Fruit fly (Drosophila melanogaster) whole organism, wandering third instar larva: Measurements from ENCODE around the gene mRpL35.

Source experiments
- Abd-B ChIP-seq: fragments of >200 bp; optimal IDR thresholded peaks from 2 replicates; lab custom pipeline; 2017; ENCODE audit warnings: missing biosample characterization, missing genetic modification characterization
- CG32264 ChIP-seq: fragments of 200-800 bp; sonication (Bioruptor generic); optimal IDR thresholded peaks from 2 replicates; lab custom pipeline; 2016; ENCODE audit warnings: missing biosample characterization, missing genetic modification characterization
- CG9705 ChIP-seq: fragments of 200-800 bp; sonication (Bioruptor generic); optimal IDR thresholded peaks from 2 replicates; lab custom pipeline; 2018; ENCODE audit warnings: missing biosample characterization, mild to moderate bottlenecking, missing genetic modification characterization
- CrebA ChIP-seq: fragments of 200-800 bp; sonication (Bioruptor generic); optimal IDR thresholded peaks from 2 replicates; lab custom pipeline; 2016; ENCODE audit warnings: missing biosample characterization, mild to moderate bottlenecking, missing genetic modification characterization, borderline replicate concordance
- Dfd ChIP-seq: fragments of >200 bp; optimal IDR thresholded peaks from 2 replicates; lab custom pipeline; 2017; ENCODE audit warnings: missing biosample characterization, missing genetic modification characterization
- Dif ChIP-seq: fragments of 200-275, 200-300 bp; sonication (Bioruptor generic); optimal IDR thresholded peaks from 2 replicates; lab custom pipeline; 2018; ENCODE audit warnings: missing biosample characterization, missing genetic modification characterization; ENCODE audit not compliant: partially characterized antibody
- GATAd ChIP-seq: sonication (Bioruptor generic); optimal IDR thresholded peaks from 2 replicates; lab custom pipeline; 2016; ENCODE audit warnings: missing biosample characterization, missing genetic modification characterization
- HLH106 ChIP-seq: fragments of 200-800 bp; optimal IDR thresholded peaks from 3 replicates; lab custom pipeline; 2019; ENCODE audit warnings: missing biosample characterization, mild to moderate bottlenecking, missing genetic modification characterization, moderate library complexity
- Hnf4 ChIP-seq: fragments of 200-800 bp; sonication (Bioruptor generic); optimal IDR thresholded peaks from 2 replicates; lab custom pipeline; 2016; ENCODE audit warnings: missing biosample characterization, mild to moderate bottlenecking, missing genetic modification characterization
- Hr78 ChIP-seq: fragments of >200 bp; optimal IDR thresholded peaks from 2 replicates; lab custom pipeline; 2017; ENCODE audit warnings: missing biosample characterization, missing genetic modification characterization
- Hr83 ChIP-seq: fragments of 200-300 bp; sonication (Bioruptor generic); optimal IDR thresholded peaks from 2 replicates; lab custom pipeline; 2016; ENCODE audit warnings: missing biosample characterization, mild to moderate bottlenecking, missing genetic modification characterization, moderate library complexity; ENCODE audit not compliant: poor library complexity, severe bottlenecking
- Jra ChIP-seq: sonication (Bioruptor generic); optimal IDR thresholded peaks from 2 replicates; lab custom pipeline; 2016; ENCODE audit warnings: missing biosample characterization, missing genetic modification characterization
- Mio ChIP-seq: sonication (Bioruptor generic); optimal IDR thresholded peaks from 2 replicates; lab custom pipeline; 2016; ENCODE audit warnings: missing biosample characterization, missing genetic modification characterization
- Myc ChIP-seq: fragments of >200 bp; optimal IDR thresholded peaks from 2 replicates; lab custom pipeline; 2017
- N ChIP-seq: fragments of >200 bp; optimal IDR thresholded peaks from 2 replicates; lab custom pipeline; 2018; ENCODE audit warnings: missing biosample characterization, missing external identifiers, missing genetic modification characterization
- OdsH ChIP-seq: fragments of 200-800 bp; sonication (Bioruptor generic); optimal IDR thresholded peaks from 2 replicates; lab custom pipeline; 2016; ENCODE audit warnings: missing biosample characterization, mild to moderate bottlenecking, missing genetic modification characterization
- Rel ChIP-seq, 2 experiments: fragments of 200-800 bp; sonication (Bioruptor generic) in 1 of 2; optimal IDR thresholded peaks; 2 replicates in 1 of 2; 3 replicates in 1 of 2; lab custom pipeline; 2016 to 2019; ENCODE audit warnings: mild to moderate bottlenecking in 2 of 2, missing biosample characterization in 2 of 2, missing genetic modification characterization in 2 of 2, moderate library complexity in 1 of 2
- Sp1 ChIP-seq: fragments of 200-800 bp; sonication (Bioruptor generic); optimal IDR thresholded peaks from 3 replicates; lab custom pipeline; 2019; ENCODE audit warnings: missing biosample characterization, mild to moderate bottlenecking, missing genetic modification characterization, moderate library complexity
- Vsx2 ChIP-seq: fragments of 200-300, 225-300 bp; sonication (Bioruptor generic); optimal IDR thresholded peaks from 2 replicates; lab custom pipeline; 2018; ENCODE audit warnings: missing biosample characterization, missing genetic modification characterization; ENCODE audit not compliant: partially characterized antibody
- br ChIP-seq: fragments of 200-800 bp; sonication (Bioruptor generic); optimal IDR thresholded peaks from 2 replicates; lab custom pipeline; 2016; ENCODE audit warnings: missing biosample characterization, missing genetic modification characterization
- brk ChIP-seq: fragments of 200-800 bp; sonication (Bioruptor generic); optimal IDR thresholded peaks from 2 replicates; lab custom pipeline; 2016; ENCODE audit warnings: missing biosample characterization, mild to moderate bottlenecking, missing genetic modification characterization
- dl ChIP-seq, 2 experiments: fragments of 175-275, 200-275 bp in 1 of 2; fragments of 200-275 bp in 1 of 2; sonication (Bioruptor generic); optimal IDR thresholded peaks; lab custom pipeline; 2018; ENCODE audit warnings: mild to moderate bottlenecking in 2 of 2, missing biosample characterization in 2 of 2, missing genetic modification characterization in 2 of 2, moderate library complexity in 2 of 2; ENCODE audit not compliant: partially characterized antibody in 2 of 2, insufficient read depth in 1 of 2
- dmrt93B ChIP-seq: fragments of 200-800 bp; sonication (Bioruptor generic); optimal IDR thresholded peaks from 2 replicates; lab custom pipeline; 2018; ENCODE audit warnings: missing biosample characterization, mild to moderate bottlenecking, missing genetic modification characterization
- dsf ChIP-seq: sonication (Bioruptor generic); optimal IDR thresholded peaks from 2 replicates; lab custom pipeline; 2016; ENCODE audit warnings: missing biosample characterization, missing genetic modification characterization, borderline replicate concordance
- ey ChIP-seq: fragments of 200-800 bp; sonication (Bioruptor generic); optimal IDR thresholded peaks from 2 replicates; lab custom pipeline; 2016; ENCODE audit warnings: missing biosample characterization, missing genetic modification characterization
- foxo ChIP-seq, 2 experiments: fragments of 200-800 bp; sonication (Bioruptor generic); optimal IDR thresholded peaks; 2 replicates in 1 of 2; 3 replicates in 1 of 2; lab custom pipeline; 2016 to 2017; ENCODE audit warnings: missing biosample characterization in 2 of 2, missing genetic modification characterization in 2 of 2
- fru ChIP-seq: fragments of 200-800 bp; sonication (Bioruptor generic); optimal IDR thresholded peaks from 3 replicates; lab custom pipeline; 2016; ENCODE audit warnings: missing biosample characterization, mild to moderate bottlenecking, missing genetic modification characterization
- h ChIP-seq: fragments of 200-800 bp; sonication (Bioruptor generic); optimal IDR thresholded peaks from 3 replicates; lab custom pipeline; 2016; ENCODE audit warnings: missing biosample characterization, mild to moderate bottlenecking, missing genetic modification characterization
- jim ChIP-seq: fragments of 175-275, 200-325 bp; sonication (Bioruptor generic); optimal IDR thresholded peaks from 2 replicates; lab custom pipeline; 2016; ENCODE audit warnings: missing biosample characterization, mild to moderate bottlenecking, missing genetic modification characterization
- lola ChIP-seq: fragments of >200 bp; optimal IDR thresholded peaks from 2 replicates; lab custom pipeline; 2017; ENCODE audit warnings: missing biosample characterization, missing genetic modification characterization
- pan ChIP-seq: fragments of >200 bp; optimal IDR thresholded peaks from 2 replicates; lab custom pipeline; 2017
- psq ChIP-seq: fragments of 200-800 bp; sonication (Bioruptor generic); optimal IDR thresholded peaks from 3 replicates; lab custom pipeline; 2017; ENCODE audit warnings: missing biosample characterization, mild to moderate bottlenecking, missing genetic modification characterization, moderate library complexity
- rgr ChIP-seq: fragments of 200-800 bp; sonication (Bioruptor generic); optimal IDR thresholded peaks from 3 replicates; lab custom pipeline; 2016; ENCODE audit warnings: missing biosample characterization, mild to moderate bottlenecking, missing genetic modification characterization
- sage ChIP-seq: fragments of 200-800 bp; sonication (Bioruptor generic); optimal IDR thresholded peaks from 2 replicates; lab custom pipeline; 2016; ENCODE audit warnings: missing biosample characterization, mild to moderate bottlenecking, missing genetic modification characterization
- sv ChIP-seq: fragments of 200-800 bp; sonication (Bioruptor generic); optimal IDR thresholded peaks from 3 replicates; lab custom pipeline; 2016; ENCODE audit warnings: missing biosample characterization, missing genetic modification characterization
- usp ChIP-seq: fragments of >200 bp; optimal IDR thresholded peaks from 2 replicates; lab custom pipeline; 2017; ENCODE audit warnings: missing biosample characterization, missing genetic modification characterization
- woc ChIP-seq: sonication (Bioruptor generic); optimal IDR thresholded peaks from 2 replicates; lab custom pipeline; 2016; ENCODE audit warnings: missing biosample characterization, mild to moderate bottlenecking, missing genetic modification characterization

The mRpL35 gene

DNA sequence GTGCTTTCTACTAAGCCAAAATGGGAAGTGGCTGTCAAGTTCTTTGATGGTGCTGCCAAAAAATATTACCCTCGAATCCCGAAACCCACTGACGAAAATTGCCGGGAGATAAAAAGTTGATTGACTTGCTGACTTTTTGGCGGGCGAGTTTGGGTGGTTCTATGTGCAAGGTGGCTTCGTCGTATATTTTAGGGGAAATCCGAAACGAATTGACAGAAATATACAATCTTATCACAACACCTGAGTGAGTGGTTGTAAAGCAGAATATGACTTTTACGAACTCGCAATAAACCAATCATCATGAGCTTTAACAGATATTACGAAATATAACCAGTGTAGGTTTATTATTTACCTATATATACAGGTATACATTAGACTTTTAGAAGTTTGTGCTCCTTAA lies 19.8 kb upstream of the mRpL35 start:
- TF ChIP-seq Rel (GFP tag; optimal IDR thresholded peaks at IDR 0.05; lab: Kevin White, UChicago) (no peak), Rel (tag; optimal IDR thresholded peaks at IDR 0.05; lab: Kevin White, UChicago) (peak; percentile 84), usp (GFP tag; lab: Kevin White, UChicago) (no peak)
- TF ChIP-seq, all 38 proteins: peak for 1

DNA sequence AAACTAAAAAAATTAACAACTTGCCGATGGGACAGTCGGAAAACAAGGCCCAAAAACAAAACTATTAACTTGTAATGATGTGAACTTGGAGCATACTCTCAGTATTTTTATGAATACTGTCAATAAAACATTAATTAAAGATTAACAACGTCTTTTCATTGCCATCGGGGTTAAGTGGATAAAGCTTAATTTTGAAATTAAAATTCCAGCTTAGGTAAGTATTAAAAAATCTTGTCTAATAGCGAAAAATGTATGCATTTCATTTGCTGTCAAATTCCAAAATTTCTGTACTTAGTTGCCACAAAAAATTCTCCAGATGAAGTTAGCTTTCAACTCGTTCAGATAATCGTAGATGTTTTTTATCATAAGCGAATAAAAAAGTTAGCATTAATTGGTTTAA lies 8.9 kb upstream of the mRpL35 start, which contains the start of gene Theg:
Gene Theg, plus strand, starts transcription at position 301 of the 400 bp plus-strand sequence.
- TF ChIP-seq foxo (GFP tag; optimal IDR thresholded peaks at IDR 0.05; lab: Kevin White, UChicago) (no peak), CG32264 (GFP tag; lab: Kevin White, UChicago) (no peak), Vsx2 (no peak), HLH106 (no peak), usp (GFP tag; lab: Kevin White, UChicago) (no peak), Sp1 (GFP tag; lab: Kevin White, UChicago) (no peak), N (GFP tag; lab: Kevin White, UChicago) (no peak), Hr78 (GFP tag; lab: Kevin White, UChicago) (no peak), dl (GFP tag; optimal IDR thresholded peaks at IDR 0.05; lab: Kevin White, UChicago; ENCODE audit: insufficient read depth in 1 of 2, partially characterized antibody in 2 of 2) (no peak), CrebA (GFP tag; lab: Kevin White, UChicago) (no peak), brk (GFP tag; lab: Kevin White, UChicago) (no peak), Mio (GFP tag; lab: Kevin White, UChicago) (no peak), Dfd (GFP tag; lab: Kevin White, UChicago) (no peak), jim (GFP tag; lab: Kevin White, UChicago) (no peak), br (no peak), GATAd (GFP tag; lab: Kevin White, UChicago) (no peak), Abd-B (GFP tag; lab: Kevin White, UChicago) (no peak), pan (lab: Kevin White, UChicago) (no peak)

DNA sequence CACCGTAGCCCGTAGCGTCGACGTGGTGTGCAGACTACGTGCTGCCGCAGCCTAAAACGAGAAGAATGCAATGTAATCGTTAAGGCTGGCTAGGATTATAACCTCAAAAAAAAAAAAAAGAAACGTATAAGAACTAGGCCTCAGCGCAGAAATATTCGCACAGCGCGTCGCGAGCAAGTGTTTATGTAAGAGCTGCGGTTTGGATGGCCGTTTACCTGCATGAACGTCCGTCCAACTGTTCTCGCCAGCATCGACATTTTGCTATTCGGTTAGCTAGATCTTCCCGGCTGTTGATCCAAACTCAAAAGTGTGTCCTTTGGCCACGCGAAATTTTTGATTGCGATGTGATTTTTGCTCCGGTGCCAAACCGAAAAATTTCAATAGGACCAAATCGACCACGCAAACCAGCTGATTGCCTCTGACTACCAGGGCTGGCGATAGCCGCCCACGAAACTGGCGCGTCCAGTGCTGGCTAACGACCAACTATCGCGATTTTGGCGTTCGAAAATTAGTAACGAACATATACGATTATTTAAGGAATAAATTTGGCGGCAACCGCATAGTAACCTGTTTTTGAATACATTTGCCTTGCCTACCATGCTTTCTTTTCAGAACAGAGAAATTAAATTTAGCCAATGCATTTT lies 4.4 kb upstream of the mRpL35 start, which contains the start of gene Idh3b:
Gene Idh3b, minus strand, starts transcription at position 606 of the 644 bp plus-strand sequence.
- no peak for TF ChIP-seq Rel (GFP tag; optimal IDR thresholded peaks at IDR 0.05; lab: Kevin White, UChicago)
- peak; percentile 63 for TF ChIP-seq Rel (tag; optimal IDR thresholded peaks at IDR 0.05; lab: Kevin White, UChicago)
- no peak for TF ChIP-seq Hr78 (GFP tag; lab: Kevin White, UChicago)
- no peak for TF ChIP-seq dl (GFP tag; optimal IDR thresholded peaks at IDR 0.05; lab: Kevin White, UChicago; ENCODE audit: insufficient read depth in 1 of 2, partially characterized antibody in 2 of 2)
- TF ChIP-seq sage (GFP tag; lab: Kevin White, UChicago): no peak
- TF ChIP-seq Sp1 (GFP tag; lab: Kevin White, UChicago): no peak
- no peak for TF ChIP-seq dmrt93B (GFP tag; lab: Kevin White, UChicago)
- peak; percentile 70 for TF ChIP-seq sv
- peak; percentile 74 for TF ChIP-seq fru (GFP tag; lab: Kevin White, UChicago)
- peak; percentile 79 for TF ChIP-seq Jra
- TF ChIP-seq rgr (GFP tag; lab: Kevin White, UChicago): peak; percentile 73
- TF ChIP-seq OdsH: peak; percentile 36
- TF ChIP-seq CG9705 (GFP tag; lab: Kevin White, UChicago): peak; percentile 48
- TF ChIP-seq HLH106: no peak
- peak in 1 of 2 experiments; percentile 78 for TF ChIP-seq foxo (GFP tag; optimal IDR thresholded peaks at IDR 0.05; lab: Kevin White, UChicago)
- TF ChIP-seq brk (GFP tag; lab: Kevin White, UChicago): no peak
- TF ChIP-seq h: peak; percentile 72
- TF ChIP-seq usp (GFP tag; lab: Kevin White, UChicago): no peak
- TF ChIP-seq psq (GFP tag; lab: Kevin White, UChicago): peak; percentile 35
- TF ChIP-seq woc (GFP tag; lab: Kevin White, UChicago): peak; percentile 81
- TF ChIP-seq Dif (GFP tag; lab: Kevin White, UChicago): no peak
- peak; percentile 93 for TF ChIP-seq Hr83
- no peak for TF ChIP-seq lola (GFP tag; lab: Kevin White, UChicago)
- no peak for TF ChIP-seq dsf (GFP tag; lab: Kevin White, UChicago)
- peak; percentile 55 for TF ChIP-seq br
- TF ChIP-seq pan (lab: Kevin White, UChicago): no peak
- TF ChIP-seq ey (GFP tag; lab: Kevin White, UChicago): peak; percentile 59
- TF ChIP-seq CrebA (GFP tag; lab: Kevin White, UChicago): no peak
- TF ChIP-seq CG32264 (GFP tag; lab: Kevin White, UChicago): no peak
- TF ChIP-seq GATAd (GFP tag; lab: Kevin White, UChicago): no peak
- TF ChIP-seq Hnf4 (GFP tag; lab: Kevin White, UChicago): no peak
- no peak for TF ChIP-seq Mio (GFP tag; lab: Kevin White, UChicago)
- peak; percentile 30 for TF ChIP-seq Myc
